Fruit fly (Drosophila melanogaster): ENCODE results near the gene eIF4E1.
A peak's percentile ranks its signal among the peaks of the same experiment; 100 is the strongest.

eIF4E1 gene

dm6 chr3L:9420054-9420818, 18.0 kb upstream of the eIF4E1 start (continued):
- TF ChIP-seq CG10654 (GFP tag; optimal IDR thresholded peaks at IDR 0.05): no peak
- no peak for TF ChIP-seq NC2β (GFP tag; optimal IDR thresholded peaks at IDR 0.05)
- TF ChIP-seq CG12236 (GFP tag; optimal IDR thresholded peaks at IDR 0.05): peak; percentile 12
- TF ChIP-seq CG15696 (tag; optimal IDR thresholded peaks at IDR 0.05): no peak
- TF ChIP-seq en (GFP tag; optimal IDR thresholded peaks at IDR 0.05): peak; percentile 3
- TF ChIP-seq chif (GFP tag; optimal IDR thresholded peaks at IDR 0.05): peak in 1 of 2 experiments; percentile 28
- no peak for TF ChIP-seq E2f1 (GFP tag; IDR thresholded peaks at IDR 0.05)
- TF ChIP-seq sim (GFP tag; IDR thresholded peaks at IDR 0.05): no peak
- no peak for TF ChIP-seq ase (GFP tag; IDR thresholded peaks at IDR 0.05)
- no peak for TF ChIP-seq CG6654 (GFP tag; optimal IDR thresholded peaks at IDR 0.05)
- no peak for TF ChIP-seq CG2199 (GFP tag; IDR thresholded peaks at IDR 0.05)
- no peak for TF ChIP-seq CG8290 (GFP tag; optimal IDR thresholded peaks at IDR 0.05)
- TF ChIP-seq CG8290 (tag; optimal IDR thresholded peaks at IDR 0.05): peak in 1 of 2 experiments; percentile 43
- 0 out of 2 replicates have a peak, but pooled peaks have one; percentile 19 for TF ChIP-seq CG11247 (GFP tag; IDR thresholded peaks at IDR 0.05)
- TF ChIP-seq shn (GFP tag; optimal IDR thresholded peaks at IDR 0.05): no peak
- TF ChIP-seq kah (GFP tag; optimal IDR thresholded peaks at IDR 0.05): no peak
- TF ChIP-seq zf30C (GFP tag; optimal IDR thresholded peaks at IDR 0.05): no peak
- no peak for TF ChIP-seq B-H1 (GFP tag; IDR thresholded peaks at IDR 0.05)
- peak; percentile 46 for TF ChIP-seq nmo (GFP tag; optimal IDR thresholded peaks at IDR 0.05)
- peak; percentile 68; the same call in 1 of the 3 replicates for TF ChIP-seq so (GFP tag; IDR thresholded peaks at IDR 0.05)
- TF ChIP-seq CG2678 (tag; optimal IDR thresholded peaks at IDR 0.05): peak; percentile 66
- no peak for TF ChIP-seq ato (GFP tag; IDR thresholded peaks at IDR 0.05; ENCODE audit: partially characterized antibody)
- peak; percentile 38 for TF ChIP-seq slbo (GFP tag; IDR thresholded peaks at IDR 0.05)
- peak; percentile 62 for TF ChIP-seq Oli (tag; optimal IDR thresholded peaks at IDR 0.05)
- no peak for TF ChIP-seq pros (GFP tag; optimal IDR thresholded peaks at IDR 0.05)
- no peak for TF ChIP-seq btn (GFP tag; optimal IDR thresholded peaks at IDR 0.05)
- TF ChIP-seq phol (tag; optimal IDR thresholded peaks at IDR 0.05): peak; percentile 41
- TF ChIP-seq Jarid2 (GFP tag; optimal IDR thresholded peaks at IDR 0.05): no peak
- no peak for TF ChIP-seq sr (GFP tag; IDR thresholded peaks at IDR 0.05)

- TF ChIP-seq btn (GFP tag; optimal IDR thresholded peaks at IDR 0.05) (no peak), Kr (GFP tag; optimal IDR thresholded peaks at IDR 0.05) (no peak), CG9876 (GFP tag; optimal IDR thresholded peaks at IDR 0.05) (no peak), Dip3 (GFP tag; optimal IDR thresholded peaks at IDR 0.05) (no peak), CG13123 (GFP tag; optimal IDR thresholded peaks at IDR 0.05) (no peak), CG6813 (GFP tag; optimal IDR thresholded peaks at IDR 0.05) (no peak), abd-A (tag; optimal IDR thresholded peaks at IDR 0.05) (no peak), CG43689 (GFP tag; IDR thresholded peaks at IDR 0.05) (no peak), CG31388 (GFP tag; optimal IDR thresholded peaks at IDR 0.05) (no peak), maf-S (GFP tag; optimal IDR thresholded peaks at IDR 0.05) (no peak), Bgb (GFP tag; IDR thresholded peaks at IDR 0.05; ENCODE audit: partially characterized antibody) (no peak), Deaf1 (tag; optimal IDR thresholded peaks at IDR 0.05) (no peak), grau (tag; optimal IDR thresholded peaks at IDR 0.05) (no peak), CG17612 (GFP tag; IDR thresholded peaks at IDR 0.05) (no peak), tgo (GFP tag; IDR thresholded peaks at IDR 0.05) (no peak; the same call in 2 of the 3 replicates), NC2β (GFP tag; optimal IDR thresholded peaks at IDR 0.05) (no peak), CG1792 (GFP tag; optimal IDR thresholded peaks at IDR 0.05) (no peak), tna (GFP tag; IDR thresholded peaks at IDR 0.05; ENCODE audit: partially characterized antibody) (no peak), gcm2 (GFP tag; optimal IDR thresholded peaks at IDR 0.05) (no peak), CG2116 (GFP tag; optimal IDR thresholded peaks at IDR 0.05) (no peak), GATAe (GFP tag; conservative IDR thresholded peaks at IDR 0.05) (no peak), Max (GFP tag; optimal IDR thresholded peaks at IDR 0.05) (no peak), CG1602 (GFP tag; optimal IDR thresholded peaks at IDR 0.05) (no peak), CG12236 (GFP tag; optimal IDR thresholded peaks at IDR 0.05) (no peak), CG6654 (GFP tag; optimal IDR thresholded peaks at IDR 0.05) (no peak), ase (GFP tag; IDR thresholded peaks at IDR 0.05) (0 out of 3 replicates have a peak, but pooled peaks have one; percentile 10)
These were observed 17.1 kb upstream of the eIF4E1 start for dm6 chr3L:9419328-9419727.
